Fruit fly (Drosophila melanogaster) whole organism, embryonic: ENCODE data around the gene Pisd.
A peak's percentile ranks its signal among the peaks of the same experiment; 100 is the strongest.

Experiments
- Adf1 ChIP-seq: fragments of 200-800 bp; sonication (Bioruptor generic); IDR thresholded peaks from 2 replicates; pipeline ENCODE4 v1.3.6; 2022; ENCODE audit warnings: missing biosample characterization, missing genetic modification characterization
- Atf3 ChIP-seq: fragments of 200-800 bp; sonication (Bioruptor generic); optimal IDR thresholded peaks from 3 replicates; lab custom pipeline; 2016; ENCODE audit warnings: missing biosample characterization, missing genetic modification characterization
- Bteb2 ChIP-seq: fragments of 200-800 bp; sonication (Bioruptor generic); optimal IDR thresholded peaks from 2 replicates; lab custom pipeline; 2016; ENCODE audit warnings: missing biosample characterization, missing genetic modification characterization
- CG10209 ChIP-seq: fragments of 200-800 bp; sonication (Bioruptor generic); optimal IDR thresholded peaks from 3 replicates; lab custom pipeline; 2017; ENCODE audit warnings: missing biosample characterization, mild to moderate bottlenecking, missing genetic modification characterization, missing genetic modification reagents
- CG10267 ChIP-seq: fragments of 200-800 bp; sonication (Bioruptor generic); optimal IDR thresholded peaks from 2 replicates; lab custom pipeline; 2018; ENCODE audit warnings: missing biosample characterization, mild to moderate bottlenecking, missing genetic modification characterization, moderate library complexity
- CG10654 ChIP-seq: fragments of 200-800 bp; sonication (Bioruptor generic); optimal IDR thresholded peaks from 2 replicates; lab custom pipeline; 2016; ENCODE audit warnings: missing biosample characterization, missing genetic modification characterization
- CG10959 ChIP-seq: fragments of 200-800 bp; sonication (Bioruptor generic); IDR thresholded peaks from 2 replicates; pipeline ENCODE4 v1.3.6; 2022; ENCODE audit warnings: missing biosample characterization, missing genetic modification characterization
- CG11504 ChIP-seq: fragments of 200-800 bp; sonication (Bioruptor generic); optimal IDR thresholded peaks from 3 replicates; lab custom pipeline; 2019; ENCODE audit warnings: missing biosample characterization, mild to moderate bottlenecking, missing genetic modification characterization, moderate library complexity
- CG11560 ChIP-seq: fragments of 200-800 bp; sonication (Bioruptor generic); IDR thresholded peaks from 3 replicates; pipeline ENCODE4 v1.3.6; 2022; ENCODE audit warnings: missing biosample characterization, missing genetic modification characterization
- CG12219 ChIP-seq: fragments of 200-800 bp; sonication (Bioruptor generic); optimal IDR thresholded peaks from 3 replicates; lab custom pipeline; 2018; ENCODE audit warnings: missing biosample characterization, mild to moderate bottlenecking, missing genetic modification characterization
- CG12391 ChIP-seq: fragments of 200-800 bp; sonication (Bioruptor generic); optimal IDR thresholded peaks from 3 replicates; lab custom pipeline; 2018; ENCODE audit warnings: missing biosample characterization, mild to moderate bottlenecking, missing genetic modification characterization, moderate library complexity
- CG13123 ChIP-seq: fragments of 200-800 bp; sonication (Bioruptor generic); optimal IDR thresholded peaks from 2 replicates; lab custom pipeline; 2016; ENCODE audit warnings: missing biosample characterization, missing genetic modification characterization
- CG13775 ChIP-seq: fragments of 200-800 bp; sonication (Bioruptor generic); optimal IDR thresholded peaks from 3 replicates; lab custom pipeline; 2017; ENCODE audit warnings: missing biosample characterization, mild to moderate bottlenecking, missing genetic modification characterization
- CG15011 ChIP-seq: fragments of 200-800 bp; sonication (Bioruptor generic); optimal IDR thresholded peaks from 3 replicates; lab custom pipeline; 2018; ENCODE audit warnings: missing biosample characterization, mild to moderate bottlenecking, missing genetic modification characterization
- CG15073 ChIP-seq: fragments of 200-800 bp; sonication (Bioruptor generic); optimal IDR thresholded peaks from 2 replicates; lab custom pipeline; 2016; ENCODE audit warnings: missing biosample characterization, missing genetic modification characterization
- CG1602 ChIP-seq: fragments of 200-800 bp; sonication (Bioruptor generic); optimal IDR thresholded peaks from 3 replicates; lab custom pipeline; 2016; ENCODE audit warnings: missing biosample characterization, missing genetic modification characterization
- CG17361 ChIP-seq: fragments of 200-800 bp; sonication (Bioruptor generic); IDR thresholded peaks from 3 replicates; pipeline ENCODE4 v1.3.6; 2022; ENCODE audit warnings: missing biosample characterization, missing genetic modification characterization
- CG18764 ChIP-seq: fragments of 200-800 bp; sonication (Bioruptor generic); optimal IDR thresholded peaks from 3 replicates; lab custom pipeline; 2016; ENCODE audit warnings: missing biosample characterization, missing genetic modification characterization
- CG2678 ChIP-seq: fragments of 200-800 bp; sonication (Bioruptor generic); optimal IDR thresholded peaks from 3 replicates; lab custom pipeline; 2019; ENCODE audit warnings: missing biosample characterization, mild to moderate bottlenecking, missing genetic modification characterization, moderate library complexity
- CG2889 ChIP-seq: fragments of 200-800 bp; sonication (Bioruptor generic); IDR thresholded peaks from 3 replicates; pipeline ENCODE4 v1.3.6; 2022; ENCODE audit warnings: missing biosample characterization, missing genetic modification characterization
- CG31365 ChIP-seq: fragments of 200-800 bp; sonication (Bioruptor generic); optimal IDR thresholded peaks from 2 replicates; lab custom pipeline; 2018; ENCODE audit warnings: missing biosample characterization, mild to moderate bottlenecking, missing genetic modification characterization
- CG32532 ChIP-seq: fragments of 200-800 bp; sonication (Bioruptor generic); IDR thresholded peaks from 2 replicates; pipeline ENCODE4 v1.3.6; 2022; ENCODE audit warnings: missing biosample characterization, missing genetic modification characterization
- CG33557 ChIP-seq: fragments of 200-800 bp; sonication (Bioruptor generic); optimal IDR thresholded peaks from 2 replicates; lab custom pipeline; 2019; ENCODE audit warnings: missing biosample characterization, mild to moderate bottlenecking, missing genetic modification characterization, moderate library complexity
- CG6791 ChIP-seq: fragments of 200-800 bp; sonication (Bioruptor generic); IDR thresholded peaks from 3 replicates; pipeline ENCODE4 v1.3.6; 2022; ENCODE audit warnings: missing biosample characterization, missing genetic modification characterization; ENCODE audit not compliant: partially characterized antibody
- CG8290 ChIP-seq, 3 experiments: fragments of 200-800 bp; sonication (Bioruptor generic); optimal IDR thresholded peaks; 2 replicates each; lab custom pipeline; 2016 to 2019; ENCODE audit warnings: missing biosample characterization in 3 of 3, missing genetic modification characterization in 3 of 3, mild to moderate bottlenecking in 2 of 3, moderate library complexity in 1 of 3
- CG8765 ChIP-seq: fragments of 200-800 bp; sonication (Bioruptor generic); IDR thresholded peaks from 2 replicates; pipeline ENCODE4 v1.3.6; 2022; ENCODE audit warnings: missing biosample characterization, missing genetic modification characterization
- Chrac-16 ChIP-seq: fragments of 200-800 bp; sonication (Bioruptor generic); optimal IDR thresholded peaks from 3 replicates; lab custom pipeline; 2016; ENCODE audit warnings: missing biosample characterization, missing genetic modification characterization
- Dad ChIP-seq: fragments of 200-800 bp; sonication (Bioruptor generic); optimal IDR thresholded peaks from 3 replicates; lab custom pipeline; 2016; ENCODE audit warnings: missing biosample characterization, missing genetic modification characterization
- Max ChIP-seq: fragments of 200-800 bp; sonication (Bioruptor generic); optimal IDR thresholded peaks from 2 replicates; lab custom pipeline; 2016; ENCODE audit warnings: missing biosample characterization, mild to moderate bottlenecking, missing genetic modification characterization
- Opbp ChIP-seq: fragments of 200-800 bp; sonication (Bioruptor generic); IDR thresholded peaks from 3 replicates; pipeline ENCODE4 v1.3.6; 2022; ENCODE audit warnings: missing biosample characterization, missing genetic modification characterization; ENCODE audit not compliant: partially characterized antibody
- PHDP ChIP-seq: fragments of 200-800 bp; sonication (Bioruptor generic); optimal IDR thresholded peaks from 3 replicates; lab custom pipeline; 2018; ENCODE audit warnings: missing biosample characterization, mild to moderate bottlenecking, missing genetic modification characterization, moderate library complexity
- Ptx1 ChIP-seq: fragments of 200-800 bp; sonication (Bioruptor generic); IDR thresholded peaks from 2 replicates; pipeline ENCODE4 v1.3.6; 2022; ENCODE audit warnings: missing biosample characterization, missing genetic modification characterization
- Rx ChIP-seq: fragments of 200-800 bp; sonication (Bioruptor generic); IDR thresholded peaks from 2 replicates; pipeline ENCODE4 v1.3.6; 2022; ENCODE audit warnings: missing biosample characterization, missing genetic modification characterization
- Tbp ChIP-seq: fragments of >200 bp; optimal IDR thresholded peaks from 2 replicates; lab custom pipeline; 2018; ENCODE audit warnings: missing biosample characterization, missing genetic modification characterization
- chif ChIP-seq, 2 experiments: fragments of 200-800 bp; sonication (Bioruptor generic); optimal IDR thresholded peaks; 3 replicates each; lab custom pipeline; 2016; ENCODE audit warnings: missing biosample characterization in 2 of 2, missing genetic modification characterization in 2 of 2
- corto ChIP-seq: fragments of 200-800 bp; sonication (Bioruptor generic); optimal IDR thresholded peaks from 2 replicates; lab custom pipeline; 2016; ENCODE audit warnings: missing biosample characterization, mild to moderate bottlenecking, missing genetic modification characterization, moderate library complexity
- crp ChIP-seq, 2 experiments: fragments of 200-800 bp; sonication (Bioruptor generic); optimal IDR thresholded peaks; 2 replicates in 1 of 2; 3 replicates in 1 of 2; lab custom pipeline; 2017; ENCODE audit warnings: missing biosample characterization in 2 of 2, missing genetic modification characterization in 2 of 2, mild to moderate bottlenecking in 1 of 2, moderate library complexity in 1 of 2
- da ChIP-seq: fragments of 200-800 bp; sonication (Bioruptor generic); optimal IDR thresholded peaks from 2 replicates; lab custom pipeline; 2016; ENCODE audit warnings: missing biosample characterization, missing genetic modification characterization
- dpn ChIP-seq, 2 experiments: fragments of 200-800 bp; sonication (Bioruptor generic); optimal IDR thresholded peaks; 3 replicates each; lab custom pipeline; 2016; ENCODE audit warnings: missing biosample characterization in 2 of 2, missing genetic modification characterization in 2 of 2
- eve ChIP-seq, 2 experiments: fragments of >200 bp; optimal IDR thresholded peaks; 2 replicates each; lab custom pipeline; 2017; ENCODE audit warnings: missing biosample characterization in 2 of 2, missing genetic modification characterization in 2 of 2
- fu2 ChIP-seq: fragments of 200-800 bp; sonication (Bioruptor generic); optimal IDR thresholded peaks from 2 replicates; lab custom pipeline; 2016; ENCODE audit warnings: missing biosample characterization, missing genetic modification characterization
- gfzf ChIP-seq: fragments of 200-800 bp; sonication (Bioruptor generic); optimal IDR thresholded peaks from 2 replicates; lab custom pipeline; 2016; ENCODE audit warnings: missing biosample characterization, mild to moderate bottlenecking, missing genetic modification characterization, moderate library complexity
- klu ChIP-seq: fragments of 200-800 bp; sonication (Bioruptor generic); IDR thresholded peaks from 2 replicates; pipeline ENCODE4 v1.3.6; 2022; ENCODE audit warnings: missing biosample characterization, missing genetic modification characterization
- nerfin-1 ChIP-seq: fragments of 200-800 bp; sonication (Bioruptor generic); optimal IDR thresholded peaks from 3 replicates; lab custom pipeline; 2019; ENCODE audit warnings: missing biosample characterization, mild to moderate bottlenecking, missing genetic modification characterization, moderate library complexity
- repo ChIP-seq: fragments of 200-800 bp; sonication (Bioruptor generic); optimal IDR thresholded peaks from 2 replicates; lab custom pipeline; 2016; ENCODE audit warnings: missing biosample characterization, missing genetic modification characterization
- sug ChIP-seq: fragments of 200-800 bp; optimal IDR thresholded peaks from 2 replicates; lab custom pipeline; 2019; ENCODE audit warnings: missing biosample characterization, mild to moderate bottlenecking, missing genetic modification characterization, moderate library complexity
- trem ChIP-seq: fragments of 200-800 bp; optimal IDR thresholded peaks from 3 replicates; lab custom pipeline; 2019; ENCODE audit warnings: missing biosample characterization, mild to moderate bottlenecking, missing genetic modification characterization, moderate library complexity
- wek ChIP-seq: fragments of 200-800 bp; sonication (Bioruptor generic); optimal IDR thresholded peaks from 3 replicates; lab custom pipeline; 2018; ENCODE audit warnings: missing biosample characterization, mild to moderate bottlenecking, missing genetic modification characterization, moderate library complexity
- zen ChIP-seq: fragments of 200-800 bp; sonication (Bioruptor generic); optimal IDR thresholded peaks from 3 replicates; lab custom pipeline; 2018; ENCODE audit warnings: missing biosample characterization, mild to moderate bottlenecking, missing genetic modification characterization, moderate library complexity

Gene Pisd

DNA sequence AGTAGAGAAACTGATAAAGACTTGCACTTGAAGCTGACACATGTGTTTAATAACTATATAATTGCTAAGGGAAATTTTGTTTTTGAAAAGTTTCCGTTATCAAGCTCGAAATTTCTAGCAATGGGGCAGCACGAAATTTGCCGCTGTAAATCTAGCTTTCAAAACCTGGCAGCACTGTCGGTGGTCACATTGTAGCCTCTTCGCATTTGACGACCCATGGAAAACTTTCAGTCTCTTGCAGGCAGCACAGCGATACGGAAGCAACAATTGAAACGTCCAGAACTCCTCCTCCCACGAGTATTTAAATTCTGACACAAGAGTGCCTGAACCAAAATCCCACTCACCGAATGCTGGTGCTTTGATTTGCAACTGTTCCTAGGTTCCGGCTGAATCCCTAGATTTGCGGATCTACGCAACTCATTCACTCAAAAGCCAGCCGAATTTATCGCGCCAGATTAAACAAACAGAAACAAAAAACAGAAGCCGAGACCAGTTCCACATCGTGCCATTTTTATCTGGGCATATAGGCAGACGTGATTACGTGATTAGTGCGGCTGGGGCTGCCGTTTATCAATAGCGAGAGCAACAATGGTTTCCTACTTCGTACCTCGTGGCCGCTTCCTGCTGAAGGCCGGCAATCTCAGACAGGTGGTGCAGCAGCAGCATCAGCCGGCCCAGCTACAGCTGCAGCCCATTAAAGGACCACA is 1.0 kb downstream of the Pisd start (continued):
- TF ChIP-seq CG8290 (GFP tag; optimal IDR thresholded peaks at IDR 0.05; lab: Kevin White, UChicago) (no peak), CG8290 (tag; optimal IDR thresholded peaks at IDR 0.05; lab: Kevin White, UChicago) (peak in 1 of 2 experiments; percentile 50), corto (GFP tag; lab: Kevin White, UChicago) (no peak), Adf1 (GFP tag; lab: Robert Waterston, UW) (no peak; the same call in 1 of the 2 replicates), CG11504 (tag; lab: Kevin White, UChicago) (no peak), Opbp (no peak), Rx (GFP tag; lab: Robert Waterston, UW) (no peak), fu2 (no peak), crp (GFP tag; optimal IDR thresholded peaks at IDR 0.05; lab: Kevin White, UChicago) (peak in 1 of 2 experiments; percentile 26), CG17361 (GFP tag; lab: Robert Waterston, UW) (0 out of 3 replicates have a peak, but pooled peaks have one; percentile 9), nerfin-1 (no peak), Ptx1 (GFP tag; lab: Robert Waterston, UW) (no peak), CG13123 (GFP tag; lab: Kevin White, UChicago) (no peak), CG2678 (peak; percentile 2), CG12219 (GFP tag; lab: Kevin White, UChicago) (no peak), CG10267 (tag; lab: Kevin White, UChicago) (no peak), CG13775 (GFP tag; lab: Kevin White, UChicago) (no peak), CG10959 (GFP tag; lab: Robert Waterston, UW) (no peak), Bteb2 (GFP tag; lab: Kevin White, UChicago) (no peak), Dad (GFP tag; lab: Kevin White, UChicago) (no peak), CG11560 (tag; lab: Robert Waterston, UW) (no peak), wek (GFP tag; lab: Kevin White, UChicago) (no peak), CG31365 (tag; lab: Kevin White, UChicago) (no peak), zen (tag; lab: Kevin White, UChicago) (no peak), PHDP (no peak), chif (GFP tag; optimal IDR thresholded peaks at IDR 0.05; lab: Kevin White, UChicago) (no peak), CG32532 (GFP tag; lab: Robert Waterston, UW) (no peak; the same call in 1 of the 2 replicates), sug (tag; lab: Kevin White, UChicago) (peak; percentile 39), CG8765 (no peak), da (GFP tag; lab: Kevin White, UChicago) (no peak), CG33557 (GFP tag; lab: Kevin White, UChicago) (no peak), trem (tag; lab: Kevin White, UChicago) (no peak), repo (no peak), klu (GFP tag; lab: Robert Waterston, UW) (no peak), CG6791 (GFP tag; lab: Robert Waterston, UW) (no peak), CG1602 (GFP tag; lab: Kevin White, UChicago) (no peak), CG12391 (no peak), eve (GFP tag; optimal IDR thresholded peaks at IDR 0.05; lab: Kevin White, UChicago) (no peak), CG15011 (GFP tag; lab: Kevin White, UChicago) (no peak), Max (GFP tag; lab: Kevin White, UChicago) (no peak), CG15073 (no peak), CG10654 (GFP tag; lab: Kevin White, UChicago) (no peak), Chrac-16 (GFP tag; lab: Kevin White, UChicago) (no peak), Tbp (no peak), dpn (GFP tag; optimal IDR thresholded peaks at IDR 0.05; lab: Kevin White, UChicago) (no peak), gfzf (GFP tag; lab: Kevin White, UChicago) (no peak), CG2889 (GFP tag; lab: Robert Waterston, UW) (no peak), CG10209 (GFP tag; lab: Kevin White, UChicago) (no peak), Atf3 (GFP tag; lab: Kevin White, UChicago) (no peak), CG18764 (GFP tag; lab: Kevin White, UChicago) (no peak)
